Worm (Caenorhabditis elegans) whole organism, mixed stage, embryonic: ENCODE results near the gene F54B11.11.

Experiments used
- blmp-1 ChIP-seq: fragments of 150-350 bp; optimal IDR thresholded peaks from 2 replicates; lab custom pipeline; 2014; ENCODE audit warnings: missing biosample characterization, missing genetic modification characterization
- ces-1 ChIP-seq: fragments of 150-350 bp; optimal IDR thresholded peaks from 2 replicates; lab custom pipeline; 2014; ENCODE audit warnings: missing biosample characterization, missing genetic modification reagents, missing genetic modification characterization
- elt-1 ChIP-seq: sonication (generic microtip); optimal IDR thresholded peaks from 2 replicates; lab custom pipeline; 2017; ENCODE audit warnings: missing genetic modification characterization, mild to moderate bottlenecking, missing compliant biosample characterization, antibody characterized with exemption, moderate library complexity, borderline replicate concordance; ENCODE audit not compliant: insufficient read depth
- lin-13 ChIP-seq: fragments of 150-350 bp; optimal IDR thresholded peaks from 2 replicates; lab custom pipeline; 2014; ENCODE audit warnings: missing biosample characterization, missing genetic modification characterization
- mab-5 ChIP-seq: fragments of 150-350 bp; optimal IDR thresholded peaks from 2 replicates; lab custom pipeline; 2014; ENCODE audit warnings: missing biosample characterization, missing genetic modification characterization
- mep-1 ChIP-seq: fragments of 150-350 bp; optimal IDR thresholded peaks from 2 replicates; lab custom pipeline; 2017; ENCODE audit warnings: missing biosample characterization, missing genetic modification reagents, missing genetic modification characterization, inconsistent platforms
- mls-2 ChIP-seq: sonication (generic microtip); optimal IDR thresholded peaks from 2 replicates; lab custom pipeline; 2016; ENCODE audit warnings: mild to moderate bottlenecking, missing genetic modification characterization, moderate library complexity, missing compliant biosample characterization
- nhr-12 ChIP-seq: fragments of 150-350 bp; optimal IDR thresholded peaks from 2 replicates; lab custom pipeline; 2014; ENCODE audit warnings: missing biosample characterization, missing genetic modification characterization
- nhr-76 ChIP-seq: sonication (generic microtip); optimal IDR thresholded peaks from 2 replicates; lab custom pipeline; 2017; ENCODE audit warnings: missing biosample characterization, missing genetic modification characterization
- snpc-4 ChIP-seq: fragments of 150-350 bp; optimal IDR thresholded peaks from 2 replicates; lab custom pipeline; 2014; ENCODE audit warnings: missing biosample characterization, missing genetic modification characterization
- unc-39 ChIP-seq: fragments of 150-350 bp; optimal IDR thresholded peaks from 2 replicates; lab custom pipeline; 2014; ENCODE audit warnings: missing biosample characterization, missing genetic modification characterization
- unc-62 ChIP-seq: fragments of 150-350 bp; optimal IDR thresholded peaks from 2 replicates; lab custom pipeline; 2014; ENCODE audit warnings: missing biosample characterization, missing genetic modification reagents, missing genetic modification characterization

- TF ChIP-seq unc-39 (tag; lab: Kevin White, UChicago), result no peak
- TF ChIP-seq snpc-4 (tag; lab: Kevin White, UChicago), result no peak
- TF ChIP-seq mep-1, result no peak
- no peak for TF ChIP-seq elt-1
- no peak for TF ChIP-seq mab-5 (tag; lab: Kevin White, UChicago)
- TF ChIP-seq unc-62 (GFP tag; lab: Kevin White, UChicago), result no peak
- no peak for TF ChIP-seq mls-2 (tag; lab: Kevin White, UChicago)
- TF ChIP-seq nhr-12 (tag; lab: Kevin White, UChicago), result no peak
- TF ChIP-seq lin-13 (tag; lab: Kevin White, UChicago), result no peak
- no peak for TF ChIP-seq blmp-1 (tag; lab: Kevin White, UChicago)
- no peak for TF ChIP-seq nhr-76
- no peak for TF ChIP-seq ces-1 (GFP tag; lab: Kevin White, UChicago)
Observed at ce11 chrX:13604946-13605617, 26.5 kb downstream of the F54B11.11 start, which contains the start of gene F54B11.9.
